Worm (Caenorhabditis elegans) whole organism, late embryonic: ENCODE data around the gene F48G7.4.

Experiments
- C08G9.2 ChIP-seq: sonication (generic microtip); optimal IDR thresholded peaks from 2 replicates; lab custom pipeline; 2016; ENCODE audit warnings: mild to moderate bottlenecking, missing genetic modification characterization, moderate library complexity, missing compliant biosample characterization
- ahr-1 ChIP-seq: sonication (generic microtip); optimal IDR thresholded peaks from 2 replicates; lab custom pipeline; 2016; ENCODE audit warnings: missing genetic modification characterization, missing compliant biosample characterization
- ceh-14 ChIP-seq: sonication (generic microtip); optimal IDR thresholded peaks from 2 replicates; lab custom pipeline; 2016; ENCODE audit warnings: missing genotype, missing genetic modification characterization, missing compliant biosample characterization
- ceh-24 ChIP-seq: sonication (generic microtip); optimal IDR thresholded peaks from 2 replicates; lab custom pipeline; 2016; ENCODE audit warnings: mild to moderate bottlenecking, missing genetic modification characterization, missing compliant biosample characterization
- ceh-48 ChIP-seq: sonication (generic microtip); optimal IDR thresholded peaks from 2 replicates; lab custom pipeline; 2016; ENCODE audit warnings: missing genetic modification characterization, inconsistent platforms, missing compliant biosample characterization
- ceh-6 ChIP-seq: fragments of 200-800 bp; sonication (Bioruptor generic); optimal IDR thresholded peaks from 2 replicates; lab custom pipeline; 2018; ENCODE audit warnings: mild to moderate bottlenecking, missing genetic modification characterization, missing compliant biosample characterization
- che-1 ChIP-seq: sonication (generic microtip); optimal IDR thresholded peaks from 2 replicates; lab custom pipeline; 2016; ENCODE audit warnings: mild to moderate bottlenecking, missing genetic modification characterization, missing compliant biosample characterization
- elt-2 ChIP-seq: sonication (generic microtip); optimal IDR thresholded peaks from 2 replicates; lab custom pipeline; 2016; ENCODE audit warnings: missing genetic modification reagents, missing genetic modification characterization, missing compliant biosample characterization
- elt-4 ChIP-seq: sonication (generic microtip); optimal IDR thresholded peaks from 2 replicates; lab custom pipeline; 2016; ENCODE audit warnings: missing genetic modification characterization, missing compliant biosample characterization
- ets-4 ChIP-seq: sonication (generic microtip); optimal IDR thresholded peaks from 2 replicates; lab custom pipeline; 2016; ENCODE audit warnings: missing genetic modification characterization, missing compliant biosample characterization
- eyg-1 ChIP-seq: sonication (generic microtip); optimal IDR thresholded peaks from 2 replicates; lab custom pipeline; 2016; ENCODE audit warnings: missing genotype, missing genetic modification characterization, missing compliant biosample characterization
- fax-1 ChIP-seq: sonication (generic microtip); optimal IDR thresholded peaks from 2 replicates; lab custom pipeline; 2016; ENCODE audit warnings: missing genotype, missing genetic modification characterization, missing compliant biosample characterization
- fkh-10 ChIP-seq: fragments of 150-350 bp; optimal IDR thresholded peaks from 2 replicates; lab custom pipeline; 2014; ENCODE audit warnings: missing biosample characterization, missing genetic modification reagents, missing genetic modification characterization
- fkh-6 ChIP-seq: sonication (generic microtip); optimal IDR thresholded peaks from 2 replicates; lab custom pipeline; 2016; ENCODE audit warnings: missing genetic modification characterization, missing compliant biosample characterization
- gmeb-2 ChIP-seq: sonication (generic microtip); optimal IDR thresholded peaks from 2 replicates; lab custom pipeline; 2016; ENCODE audit warnings: missing genetic modification characterization, inconsistent platforms, missing compliant biosample characterization
- hlh-13 ChIP-seq: fragments of 200-800 bp; sonication (Bioruptor generic); optimal IDR thresholded peaks from 2 replicates; lab custom pipeline; 2018; ENCODE audit warnings: mild to moderate bottlenecking, missing genetic modification characterization, missing compliant biosample characterization
- lim-6 ChIP-seq: sonication (generic microtip); optimal IDR thresholded peaks from 2 replicates; lab custom pipeline; 2016; ENCODE audit warnings: missing genetic modification characterization, missing compliant biosample characterization
- lin-11 ChIP-seq: fragments of 200-800 bp; sonication (Bioruptor generic); optimal IDR thresholded peaks from 2 replicates; lab custom pipeline; 2018; ENCODE audit warnings: mild to moderate bottlenecking, missing genetic modification characterization, missing compliant biosample characterization
- mec-3 ChIP-seq: sonication (generic microtip); optimal IDR thresholded peaks from 2 replicates; lab custom pipeline; 2016; ENCODE audit warnings: borderline replicate concordance, missing genetic modification characterization, missing compliant biosample characterization
- nfya-1 ChIP-seq: sonication (generic microtip); optimal IDR thresholded peaks from 2 replicates; lab custom pipeline; 2017; ENCODE audit warnings: missing genetic modification characterization, mild to moderate bottlenecking, missing compliant biosample characterization, antibody characterized with exemption, moderate library complexity
- nhr-11 ChIP-seq: fragments of 150-350 bp; optimal IDR thresholded peaks from 2 replicates; lab custom pipeline; 2014; ENCODE audit warnings: missing biosample characterization, missing genetic modification characterization
- nhr-232 ChIP-seq: sonication (generic microtip); optimal IDR thresholded peaks from 2 replicates; lab custom pipeline; 2016; ENCODE audit warnings: missing genetic modification characterization, missing compliant biosample characterization
- npax-4 ChIP-seq: sonication (generic microtip); optimal IDR thresholded peaks from 2 replicates; lab custom pipeline; 2016; ENCODE audit warnings: missing genetic modification characterization, missing compliant biosample characterization
- pag-3 ChIP-seq: sonication (generic microtip); optimal IDR thresholded peaks from 2 replicates; lab custom pipeline; 2016; ENCODE audit warnings: missing compliant biosample characterization, missing genetic modification characterization, borderline replicate concordance
- pha-4 ChIP-seq: fragments of 150-350 bp; optimal IDR thresholded peaks from 2 replicates; lab custom pipeline; 2018; ENCODE audit warnings: missing biosample characterization, missing genetic modification reagents, missing genetic modification characterization
- pqm-1 ChIP-seq: sonication (generic microtip); optimal IDR thresholded peaks from 2 replicates; lab custom pipeline; 2016; ENCODE audit warnings: missing genetic modification characterization, missing compliant biosample characterization
- pros-1 ChIP-seq: fragments of 150-350 bp; optimal IDR thresholded peaks from 2 replicates; lab custom pipeline; 2014; ENCODE audit warnings: missing biosample characterization, missing genetic modification reagents, missing genetic modification characterization
- rnt-1 ChIP-seq: sonication (generic microtip); optimal IDR thresholded peaks from 2 replicates; lab custom pipeline; 2016; ENCODE audit warnings: missing genetic modification characterization, missing compliant biosample characterization
- sdc-2 ChIP-seq: sonication (generic microtip); optimal IDR thresholded peaks from 2 replicates; lab custom pipeline; 2016; ENCODE audit warnings: missing genotype, missing genetic modification characterization, missing compliant biosample characterization
- sox-2 ChIP-seq: fragments of 200-800 bp; sonication (Bioruptor generic); IDR thresholded peaks from 2 replicates; pipeline ENCODE4 v1.3.6; 2022; ENCODE audit warnings: missing genetic modification reagents, missing genetic modification characterization, missing compliant biosample characterization
- sox-4 ChIP-seq: sonication (generic microtip); optimal IDR thresholded peaks from 2 replicates; lab custom pipeline; 2017; ENCODE audit warnings: mild to moderate bottlenecking, missing genetic modification characterization, inconsistent platforms, missing compliant biosample characterization
- syd-9 ChIP-seq: sonication (generic microtip); optimal IDR thresholded peaks from 2 replicates; lab custom pipeline; 2016; ENCODE audit warnings: mild to moderate bottlenecking, missing genetic modification characterization, moderate library complexity, missing compliant biosample characterization
- ttx-3 ChIP-seq: sonication (generic microtip); optimal IDR thresholded peaks from 2 replicates; lab custom pipeline; 2016; ENCODE audit warnings: missing genetic modification reagents, missing genetic modification characterization, missing compliant biosample characterization
- unc-86 ChIP-seq: sonication (generic microtip); optimal IDR thresholded peaks from 2 replicates; lab custom pipeline; 2016; ENCODE audit warnings: missing genetic modification characterization, missing compliant biosample characterization
- zip-5 ChIP-seq: sonication (generic microtip); optimal IDR thresholded peaks from 2 replicates; lab custom pipeline; 2016; ENCODE audit warnings: missing genetic modification characterization, missing compliant biosample characterization
- ztf-16 ChIP-seq: sonication (generic microtip); optimal IDR thresholded peaks from 2 replicates; lab custom pipeline; 2017; ENCODE audit warnings: missing genetic modification characterization, missing compliant biosample characterization

Gene F48G7.4

ce11 chrV:624922-625321, 5.7 kb downstream of the F48G7.4 start, which contains the start of gene srt-17:
Gene srt-17, minus strand, starts transcription at chrV:625022.
- TF ChIP-seq fkh-10 = no peak
- TF ChIP-seq sox-2 = no peak
- TF ChIP-seq ceh-14 (tag; lab: Kevin White, UChicago) = no peak
- TF ChIP-seq pha-4 = no peak
- no peak for TF ChIP-seq pag-3 (tag; lab: Kevin White, UChicago)
- TF ChIP-seq C08G9.2 (tag; lab: Kevin White, UChicago) = no peak
- TF ChIP-seq sdc-2 = no peak
- TF ChIP-seq fkh-6 (tag; lab: Kevin White, UChicago) = no peak
- TF ChIP-seq ttx-3 (tag; lab: Kevin White, UChicago) = no peak
- TF ChIP-seq ceh-48 (tag; lab: Kevin White, UChicago) = no peak
- TF ChIP-seq elt-2 (tag; lab: Kevin White, UChicago) = no peak
- no peak for TF ChIP-seq rnt-1 (tag; lab: Kevin White, UChicago)
- TF ChIP-seq hlh-13 (GFP tag; lab: Kevin White, UChicago) = no peak
- no peak for TF ChIP-seq ceh-6 (GFP tag; lab: Kevin White, UChicago)

- TF ChIP-seq che-1 (tag; lab: Kevin White, UChicago) = no peak
- TF ChIP-seq zip-5 (tag; lab: Kevin White, UChicago) = no peak
Measured at ce11 chrV:626321-626720, 7.1 kb downstream of the F48G7.4 start, which contains the start of gene F48G7.7. Gene F48G7.7, minus strand, starts transcription at chrV:626421.

ce11 chrV:627585-627984, 8.3 kb downstream of the F48G7.4 start, which contains the start of gene F48G7.8:
Gene F48G7.8, minus strand, starts transcription at chrV:627685.
- TF ChIP-seq npax-4 (tag; lab: Kevin White, UChicago) = no peak
- TF ChIP-seq elt-2 (tag; lab: Kevin White, UChicago) = no peak
- TF ChIP-seq unc-86 (tag; lab: Kevin White, UChicago) = no peak
- TF ChIP-seq nhr-11 = no peak
- no peak for TF ChIP-seq ztf-16 (tag; lab: Kevin White, UChicago)
- TF ChIP-seq che-1 (tag; lab: Kevin White, UChicago) = no peak
- no peak for TF ChIP-seq pha-4
- TF ChIP-seq hlh-13 (GFP tag; lab: Kevin White, UChicago) = no peak
- TF ChIP-seq C08G9.2 (tag; lab: Kevin White, UChicago) = no peak
- no peak for TF ChIP-seq pros-1 (tag; lab: Kevin White, UChicago)
- TF ChIP-seq lin-11 = no peak
- TF ChIP-seq zip-5 (tag; lab: Kevin White, UChicago) = no peak
- no peak for TF ChIP-seq rnt-1 (tag; lab: Kevin White, UChicago)
- TF ChIP-seq ceh-24 (tag; lab: Kevin White, UChicago) = no peak
- no peak for TF ChIP-seq eyg-1
- TF ChIP-seq ets-4 (tag; lab: Kevin White, UChicago) = no peak
- no peak for TF ChIP-seq sdc-2
- TF ChIP-seq, all 69 proteins: peak for 0

ce11 chrV:628527-628926, 9.3 kb downstream of the F48G7.4 start, which contains the start of gene F48G7.9:
Gene F48G7.9, minus strand, starts transcription at chrV:628627.
- no peak for TF ChIP-seq syd-9 (tag; lab: Kevin White, UChicago)
- TF ChIP-seq sdc-2 = no peak
- no peak for TF ChIP-seq nhr-232 (tag; lab: Kevin White, UChicago)
- TF ChIP-seq pqm-1 (tag; lab: Kevin White, UChicago) = no peak
- TF ChIP-seq sox-4 = no peak
- TF ChIP-seq elt-4 (tag; lab: Kevin White, UChicago) = no peak
- no peak for TF ChIP-seq ets-4 (tag; lab: Kevin White, UChicago)
- TF ChIP-seq lim-6 (tag; lab: Kevin White, UChicago) = no peak
- no peak for TF ChIP-seq gmeb-2 (tag; lab: Kevin White, UChicago)
- no peak for TF ChIP-seq eyg-1
- no peak for TF ChIP-seq ztf-16 (tag; lab: Kevin White, UChicago)
- TF ChIP-seq fkh-10 = no peak
- TF ChIP-seq nfya-1 (tag; lab: Kevin White, UChicago) = no peak
- TF ChIP-seq nhr-11 = no peak
- TF ChIP-seq ahr-1 (tag; lab: Kevin White, UChicago) = no peak
- TF ChIP-seq mec-3 (tag; lab: Kevin White, UChicago) = no peak
- no peak for TF ChIP-seq fax-1
